Fruit fly (Drosophila melanogaster): ENCODE results near the gene UBL3.

DNA sequence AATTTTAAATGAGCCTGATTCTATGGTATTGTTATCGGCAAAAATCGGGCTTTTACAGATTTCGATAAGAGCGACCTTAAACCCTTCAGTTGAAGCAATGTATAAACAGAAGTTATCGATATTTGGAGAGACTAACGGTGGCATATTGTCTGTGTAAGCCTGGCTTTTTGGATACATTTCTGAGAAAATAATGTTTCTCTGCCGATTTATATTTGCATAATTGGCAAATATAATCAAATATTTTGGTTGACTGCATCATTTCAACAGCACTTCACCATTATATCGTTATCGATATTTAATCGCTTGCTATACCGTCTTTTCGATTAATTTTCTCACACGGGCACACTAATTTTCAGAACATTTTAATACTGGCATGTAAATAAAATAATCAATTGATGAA is 16.9 kb upstream of the UBL3 start, which contains the start of gene CG16952:
- TF ChIP-seq D1 (tag; optimal IDR thresholded peaks at IDR 0.05) (no peak), CG9948 (tag; optimal IDR thresholded peaks at IDR 0.05) (no peak), CG14655 (GFP tag; optimal IDR thresholded peaks at IDR 0.05) (no peak), EcR (GFP tag; optimal IDR thresholded peaks at IDR 0.05) (no peak), CG32121 (GFP tag; IDR thresholded peaks at IDR 0.05) (no peak), CG8159 (tag; optimal IDR thresholded peaks at IDR 0.05) (no peak), CG34367 (tag; optimal IDR thresholded peaks at IDR 0.05) (no peak), CG17806 (tag; optimal IDR thresholded peaks at IDR 0.05) (no peak)
